Worm (Caenorhabditis elegans): ENCODE data around the gene nipa-1.

DNA sequence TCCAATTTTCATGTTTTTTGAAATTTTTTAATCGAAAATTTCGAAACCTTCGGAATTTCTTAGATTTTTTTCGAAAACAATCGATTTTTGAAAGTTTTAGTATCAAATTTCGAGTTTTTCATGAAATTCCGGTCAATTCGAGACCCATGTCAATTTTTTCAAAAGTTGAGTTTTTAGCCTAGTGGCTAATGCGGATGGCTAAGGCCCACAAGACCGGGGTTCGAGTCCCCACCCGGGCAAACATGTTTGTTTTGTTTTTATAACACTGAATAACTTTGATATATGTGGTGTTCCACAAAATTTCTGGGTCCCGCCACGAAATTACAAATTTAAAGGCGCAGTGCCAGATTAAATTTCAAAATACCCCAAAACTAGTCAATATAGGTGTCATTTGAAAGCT is 27.5 kb downstream of the nipa-1 start:
- TF ChIP-seq nhr-237 (tag; optimal IDR thresholded peaks at IDR 0.05): no peak
- no peak for TF ChIP-seq unc-62 (GFP tag; optimal IDR thresholded peaks at IDR 0.05)
- no peak for TF ChIP-seq fos-1 (tag; optimal IDR thresholded peaks at IDR 0.05)
- TF ChIP-seq lin-39 (tag; optimal IDR thresholded peaks at IDR 0.05): no peak
- no peak for TF ChIP-seq elt-2 (tag; optimal IDR thresholded peaks at IDR 0.05)
- TF ChIP-seq zag-1 (tag; optimal IDR thresholded peaks at IDR 0.05): no peak
- TF ChIP-seq vab-15 (tag; optimal IDR thresholded peaks at IDR 0.05): no peak
- no peak for TF ChIP-seq snpc-4 (tag; optimal IDR thresholded peaks at IDR 0.05)
- TF ChIP-seq lin-13 (GFP tag; optimal IDR thresholded peaks at IDR 0.05): no peak
- TF ChIP-seq ceh-82 (tag; optimal IDR thresholded peaks at IDR 0.05): no peak
- TF ChIP-seq ama-1 (optimal IDR thresholded peaks at IDR 0.05): no peak
- TF ChIP-seq C16A3.4 (tag; optimal IDR thresholded peaks at IDR 0.05): no peak
- TF ChIP-seq nhr-76 (tag; optimal IDR thresholded peaks at IDR 0.05): no peak

All from whole organism, L1 larva.